Fruit fly (Drosophila melanogaster) whole organism, embryonic: ENCODE results near the gene RpS3.
A peak's percentile ranks its signal among the peaks of the same experiment; 100 is the strongest.

Source experiments
- CG10267 ChIP-seq: fragments of 200-800 bp; sonication (Bioruptor generic); optimal IDR thresholded peaks from 2 replicates; lab custom pipeline; 2018; ENCODE audit warnings: missing biosample characterization, mild to moderate bottlenecking, missing genetic modification characterization, moderate library complexity
- CG10321 ChIP-seq: fragments of 200-800 bp; sonication (Bioruptor generic); IDR thresholded peaks from 2 replicates; pipeline ENCODE4 v1.3.6; 2022; ENCODE audit warnings: missing biosample characterization, missing genetic modification characterization
- CG10959 ChIP-seq: fragments of 200-800 bp; sonication (Bioruptor generic); IDR thresholded peaks from 2 replicates; pipeline ENCODE4 v1.3.6; 2022; ENCODE audit warnings: missing biosample characterization, missing genetic modification characterization
- CG12219 ChIP-seq: fragments of 200-800 bp; sonication (Bioruptor generic); optimal IDR thresholded peaks from 3 replicates; lab custom pipeline; 2018; ENCODE audit warnings: missing biosample characterization, mild to moderate bottlenecking, missing genetic modification characterization
- CG12769 ChIP-seq: fragments of 200-800 bp; sonication (Bioruptor generic); optimal IDR thresholded peaks from 2 replicates; lab custom pipeline; 2019; ENCODE audit warnings: missing biosample characterization, mild to moderate bottlenecking, missing genetic modification characterization, moderate library complexity
- CG14441 ChIP-seq: fragments of 200-800 bp; sonication (Bioruptor generic); IDR thresholded peaks from 2 replicates; pipeline ENCODE4 v1.3.6; 2022; ENCODE audit warnings: missing biosample characterization, missing genetic modification characterization
- CG14667 ChIP-seq: fragments of 200-800 bp; sonication (Bioruptor generic); IDR thresholded peaks from 2 replicates; pipeline ENCODE4 v1.3.6; 2022; ENCODE audit warnings: missing biosample characterization, missing genetic modification characterization
- CG17568 ChIP-seq: fragments of 200-800 bp; sonication (Bioruptor generic); optimal IDR thresholded peaks from 2 replicates; lab custom pipeline; 2018; ENCODE audit warnings: missing biosample characterization, mild to moderate bottlenecking, missing genetic modification characterization, moderate library complexity
- CG2120 ChIP-seq: fragments of 200-800 bp; sonication (Bioruptor generic); optimal IDR thresholded peaks from 3 replicates; lab custom pipeline; 2016; ENCODE audit warnings: missing biosample characterization, missing genetic modification characterization
- CG2199 ChIP-seq: fragments of 200-800 bp; sonication (Bioruptor generic); IDR thresholded peaks from 3 replicates; pipeline ENCODE4 v1.3.6; 2022; ENCODE audit warnings: missing biosample characterization, missing genetic modification characterization
- CG30403 ChIP-seq: fragments of 200-800 bp; sonication (Bioruptor generic); optimal IDR thresholded peaks from 3 replicates; lab custom pipeline; 2016; ENCODE audit warnings: missing biosample characterization, missing genetic modification characterization
- CG4360 ChIP-seq: fragments of 200-800 bp; sonication (Bioruptor generic); IDR thresholded peaks from 2 replicates; pipeline ENCODE4 v1.3.6; 2022; ENCODE audit warnings: missing biosample characterization, missing genetic modification characterization
- CG5180 ChIP-seq: fragments of 200-800 bp; sonication (Bioruptor generic); optimal IDR thresholded peaks from 3 replicates; lab custom pipeline; 2017; ENCODE audit warnings: missing biosample characterization, missing genetic modification characterization, mild to moderate bottlenecking, moderate library complexity, missing genetic modification reagents
- CG7745 ChIP-seq: fragments of 200-800 bp; sonication (Bioruptor generic); optimal IDR thresholded peaks from 2 replicates; lab custom pipeline; 2018; ENCODE audit warnings: missing biosample characterization, mild to moderate bottlenecking, missing genetic modification characterization, moderate library complexity
- CG7987 ChIP-seq: fragments of 200-800 bp; sonication (Bioruptor generic); optimal IDR thresholded peaks from 2 replicates; lab custom pipeline; 2018; ENCODE audit warnings: missing biosample characterization, mild to moderate bottlenecking, missing genetic modification characterization, moderate library complexity
- CG8089 ChIP-seq: fragments of 200-800 bp; sonication (Bioruptor generic); optimal IDR thresholded peaks from 3 replicates; lab custom pipeline; 2016; ENCODE audit warnings: missing biosample characterization, missing genetic modification characterization
- CG9437 ChIP-seq: fragments of 200-800 bp; sonication (Bioruptor generic); optimal IDR thresholded peaks from 2 replicates; lab custom pipeline; 2018; ENCODE audit warnings: missing biosample characterization, mild to moderate bottlenecking, missing genetic modification characterization
- D ChIP-seq, 2 experiments: fragments of 200-800 bp in 1 of 2; fragments of >200 bp in 1 of 2; sonication (Bioruptor generic) in 1 of 2; optimal IDR thresholded peaks; 2 replicates in 1 of 2; 3 replicates in 1 of 2; lab custom pipeline; 2017; ENCODE audit warnings: mild to moderate bottlenecking in 1 of 2, missing biosample characterization in 1 of 2, missing genetic modification characterization in 1 of 2, missing genetic modification reagents in 1 of 2
- D19A ChIP-seq: fragments of 200-800 bp; optimal IDR thresholded peaks from 3 replicates; lab custom pipeline; 2019; ENCODE audit warnings: missing biosample characterization, mild to moderate bottlenecking, missing genetic modification characterization, moderate library complexity
- Dll ChIP-seq: fragments of 200-800 bp; sonication (Bioruptor generic); IDR thresholded peaks from 4 replicates; pipeline ENCODE4 v1.3.6; 2022; ENCODE audit warnings: missing biosample characterization, missing genetic modification characterization; ENCODE audit not compliant: partially characterized antibody
- E2f1 ChIP-seq: fragments of 200-800 bp; sonication (Bioruptor generic); IDR thresholded peaks from 2 replicates; pipeline ENCODE4 v1.3.6; 2022; ENCODE audit warnings: missing biosample characterization, missing genetic modification characterization
- Ets65A ChIP-seq: fragments of 200-800 bp; sonication (Bioruptor generic); peaks from one replicate; lab custom pipeline; 2016; ENCODE audit warnings: missing biosample characterization, missing genetic modification characterization
- Fer2 ChIP-seq: fragments of 200-800 bp; sonication (Bioruptor generic); optimal IDR thresholded peaks from 2 replicates; lab custom pipeline; 2018; ENCODE audit warnings: missing biosample characterization, mild to moderate bottlenecking, missing genetic modification characterization, moderate library complexity
- HLHmδ ChIP-seq: fragments of 200-800 bp; sonication (Bioruptor generic); optimal IDR thresholded peaks from 2 replicates; lab custom pipeline; 2018; ENCODE audit warnings: missing biosample characterization, mild to moderate bottlenecking, missing genetic modification characterization, moderate library complexity
- NC2α ChIP-seq: fragments of 200-800 bp; sonication (Bioruptor generic); optimal IDR thresholded peaks from 2 replicates; lab custom pipeline; 2016; ENCODE audit warnings: missing biosample characterization, missing genetic modification characterization
- PHDP ChIP-seq: fragments of 200-800 bp; sonication (Bioruptor generic); optimal IDR thresholded peaks from 3 replicates; lab custom pipeline; 2018; ENCODE audit warnings: missing biosample characterization, mild to moderate bottlenecking, missing genetic modification characterization, moderate library complexity
- Ptx1 ChIP-seq: fragments of 200-800 bp; sonication (Bioruptor generic); IDR thresholded peaks from 2 replicates; pipeline ENCODE4 v1.3.6; 2022; ENCODE audit warnings: missing biosample characterization, missing genetic modification characterization
- Side ChIP-seq: fragments of 200-800 bp; sonication (Bioruptor generic); optimal IDR thresholded peaks from 2 replicates; lab custom pipeline; 2016; ENCODE audit warnings: missing biosample characterization, missing genetic modification characterization
- Trl ChIP-seq, 3 experiments: fragments of >200 bp in 2 of 3; fragments of 200-800 bp in 1 of 3; sonication (Bioruptor generic) in 1 of 3; optimal IDR thresholded peaks; 2 replicates in 1 of 3; 3 replicates in 2 of 3; lab custom pipeline; 2016 to 2017; ENCODE audit warnings: missing biosample characterization in 1 of 3, missing genetic modification characterization in 1 of 3
- Xrp1 ChIP-seq: fragments of 200-800 bp; sonication (Bioruptor generic); IDR thresholded peaks from 2 replicates; pipeline ENCODE4 v1.3.6; 2022; ENCODE audit warnings: missing biosample characterization, missing genetic modification characterization
- az2 ChIP-seq: fragments of 200-800 bp; sonication (Bioruptor generic); optimal IDR thresholded peaks from 3 replicates; lab custom pipeline; 2016; ENCODE audit warnings: missing biosample characterization, missing genetic modification characterization
- bab2 ChIP-seq: fragments of 200-800 bp; sonication (Bioruptor generic); optimal IDR thresholded peaks from 2 replicates; lab custom pipeline; 2016; ENCODE audit warnings: missing biosample characterization, missing genetic modification characterization
- bsh ChIP-seq, 2 experiments: fragments of 200-800 bp; sonication (Bioruptor generic); optimal IDR thresholded peaks; 2 replicates each; lab custom pipeline; 2017 to 2018; ENCODE audit warnings: mild to moderate bottlenecking in 2 of 2, missing biosample characterization in 2 of 2, missing genetic modification characterization in 2 of 2, moderate library complexity in 1 of 2
- cas ChIP-seq: fragments of 200-800 bp; sonication (Bioruptor generic); IDR thresholded peaks from 2 replicates; pipeline ENCODE4 v1.3.6; 2022; ENCODE audit warnings: missing biosample characterization, missing genetic modification characterization
- cato ChIP-seq: fragments of 200-800 bp; sonication (Bioruptor generic); optimal IDR thresholded peaks from 2 replicates; lab custom pipeline; 2016; ENCODE audit warnings: missing biosample characterization, missing genetic modification characterization, borderline replicate concordance
- crol ChIP-seq: fragments of 200-800 bp; sonication (Bioruptor generic); IDR thresholded peaks from 2 replicates; pipeline ENCODE4 v1.3.6; 2022; ENCODE audit warnings: missing biosample characterization, missing genetic modification characterization
- da ChIP-seq: fragments of 200-800 bp; sonication (Bioruptor generic); optimal IDR thresholded peaks from 2 replicates; lab custom pipeline; 2016; ENCODE audit warnings: missing biosample characterization, missing genetic modification characterization
- dmrt11E ChIP-seq: fragments of 200-800 bp; sonication (Bioruptor generic); optimal IDR thresholded peaks from 3 replicates; lab custom pipeline; 2018; ENCODE audit warnings: missing biosample characterization, mild to moderate bottlenecking, missing genetic modification characterization, moderate library complexity
- dmrt99B ChIP-seq: fragments of 200-800 bp; sonication (Bioruptor generic); optimal IDR thresholded peaks from 2 replicates; lab custom pipeline; 2018; ENCODE audit warnings: missing biosample characterization, mild to moderate bottlenecking, missing genetic modification characterization, moderate library complexity
- esg ChIP-seq: fragments of 200-800 bp; sonication (Bioruptor generic); conservative IDR thresholded peaks from 2 replicates; pipeline ENCODE4 v1.3.6; 2022; ENCODE audit warnings: missing biosample characterization, missing genetic modification characterization
- ewg ChIP-seq: fragments of 200-800 bp; sonication (Bioruptor generic); optimal IDR thresholded peaks from 3 replicates; lab custom pipeline; 2017; ENCODE audit warnings: mild to moderate bottlenecking, missing biosample characterization, missing genetic modification reagents, missing genetic modification characterization
- fru ChIP-seq: fragments of >200 bp; optimal IDR thresholded peaks from 2 replicates; lab custom pipeline; 2017
- gsb-n ChIP-seq: fragments of 200-800 bp; sonication (Bioruptor generic); optimal IDR thresholded peaks from 3 replicates; lab custom pipeline; 2018; ENCODE audit warnings: missing biosample characterization, mild to moderate bottlenecking, missing genetic modification characterization
- hb ChIP-seq: fragments of 200-800 bp; sonication (Bioruptor generic); IDR thresholded peaks from 3 replicates; pipeline ENCODE4 v1.3.6; 2022; ENCODE audit warnings: missing biosample characterization, missing genetic modification characterization; ENCODE audit not compliant: partially characterized antibody
- lmd ChIP-seq: fragments of 200-800 bp; sonication (Bioruptor generic); IDR thresholded peaks from 2 replicates; pipeline ENCODE4 v1.3.6; 2022; ENCODE audit warnings: missing biosample characterization, missing genetic modification characterization
- mirr ChIP-seq: fragments of 200-800 bp; sonication (Bioruptor generic); optimal IDR thresholded peaks from 3 replicates; lab custom pipeline; 2018; ENCODE audit warnings: missing biosample characterization, mild to moderate bottlenecking, missing genetic modification characterization
- org-1 ChIP-seq: fragments of 200-800 bp; sonication (Bioruptor generic); optimal IDR thresholded peaks from 2 replicates; lab custom pipeline; 2017; ENCODE audit warnings: missing biosample characterization, missing genetic modification characterization
- sens-2 ChIP-seq: fragments of 200-800 bp; sonication (Bioruptor generic); IDR thresholded peaks from 2 replicates; pipeline ENCODE4 v1.3.6; 2022; ENCODE audit warnings: missing biosample characterization, missing genetic modification characterization
- stwl ChIP-seq: fragments of 200-800 bp; sonication (Bioruptor generic); optimal IDR thresholded peaks from 3 replicates; lab custom pipeline; 2018; ENCODE audit warnings: missing biosample characterization, mild to moderate bottlenecking, missing genetic modification characterization, moderate library complexity
- tll ChIP-seq, 2 experiments: fragments of 200-800 bp in 1 of 2; fragments of >200 bp in 1 of 2; sonication (Bioruptor generic) in 1 of 2; optimal IDR thresholded peaks; 2 replicates each; lab custom pipeline; 2017 to 2019; ENCODE audit warnings: missing biosample characterization in 2 of 2, missing genetic modification characterization in 2 of 2, mild to moderate bottlenecking in 1 of 2, moderate library complexity in 1 of 2

The RpS3 gene

DNA sequence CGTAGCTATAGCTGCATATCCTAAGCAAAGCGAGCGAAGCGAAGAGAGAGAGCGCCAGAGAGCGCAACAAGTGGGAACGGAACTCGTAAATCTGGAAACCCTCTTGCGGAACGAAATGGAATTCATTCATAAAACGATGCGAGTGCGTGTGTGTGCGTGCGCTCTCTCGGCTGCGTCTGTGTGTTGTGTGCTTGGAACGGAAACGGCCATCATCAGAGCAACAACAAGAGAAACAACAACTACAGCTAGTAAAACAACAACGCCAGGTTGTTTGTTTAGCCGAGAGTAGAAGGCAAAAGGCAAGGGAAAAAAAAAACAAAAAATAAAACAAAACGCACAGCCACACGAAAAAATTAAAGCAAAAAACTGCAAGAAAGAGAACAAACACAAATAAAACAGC, 44.3 kb upstream of the RpS3 start (continued):
- no peak for TF ChIP-seq dmrt11E (tag; lab: Kevin White, UChicago)
- no peak for TF ChIP-seq Ptx1 (GFP tag; lab: Robert Waterston, UW)
- peak; percentile 79 for TF ChIP-seq CG7987 (GFP tag; lab: Kevin White, UChicago)
- peak; percentile 71 for TF ChIP-seq NC2α (GFP tag; lab: Kevin White, UChicago)
- TF ChIP-seq Side (GFP tag; lab: Kevin White, UChicago): peak; percentile 49
- peak; percentile 29 for TF ChIP-seq CG8089
- peak; percentile 4 for TF ChIP-seq da (GFP tag; lab: Kevin White, UChicago)
- no peak for TF ChIP-seq hb (GFP tag; lab: Robert Waterston, UW)
- TF ChIP-seq CG17568 (GFP tag; lab: Kevin White, UChicago): peak; percentile 65
- TF ChIP-seq PHDP (tag; lab: Kevin White, UChicago): peak; percentile 23
- TF ChIP-seq mirr (GFP tag; lab: Kevin White, UChicago): peak; percentile 88
- peak; percentile 31 for TF ChIP-seq org-1 (GFP tag; lab: Kevin White, UChicago)
- peak; percentile 27 to 41 for TF ChIP-seq bsh (GFP tag; optimal IDR thresholded peaks at IDR 0.05; lab: Kevin White, UChicago)
- TF ChIP-seq CG4360 (GFP tag; lab: Robert Waterston, UW): peak; percentile 97
- TF ChIP-seq CG10959 (GFP tag; lab: Robert Waterston, UW): no peak
- TF ChIP-seq cas (GFP tag; lab: Robert Waterston, UW): no peak
- peak; percentile 90 for TF ChIP-seq Ets65A
- TF ChIP-seq bab2 (GFP tag; lab: Kevin White, UChicago): no peak
- TF ChIP-seq Trl (optimal IDR thresholded peaks at IDR 0.05; lab: Kevin White, UChicago): peak; percentile 87 to 93
- TF ChIP-seq Trl (GFP tag; optimal IDR thresholded peaks at IDR 0.05; lab: Kevin White, UChicago): peak; percentile 60
- no peak for TF ChIP-seq Dll (GFP tag; lab: Robert Waterston, UW)
- TF ChIP-seq esg (GFP tag; lab: Robert Waterston, UW): no peak
- peak; percentile 12 for TF ChIP-seq CG9437 (GFP tag; lab: Kevin White, UChicago)
- TF ChIP-seq Xrp1 (GFP tag; lab: Robert Waterston, UW): peak; percentile 51
- TF ChIP-seq crol: no peak
- TF ChIP-seq D19A (tag; lab: Kevin White, UChicago): no peak
- no peak for TF ChIP-seq az2
- TF ChIP-seq CG2199 (GFP tag; lab: Robert Waterston, UW): no peak; the same call in none of the 3 replicates
- no peak for TF ChIP-seq ewg (GFP tag; lab: Kevin White, UChicago)
- no peak for TF ChIP-seq CG30403
- TF ChIP-seq HLHmδ (GFP tag; lab: Kevin White, UChicago): peak; percentile 71
- TF ChIP-seq CG5180 (GFP tag; lab: Kevin White, UChicago): peak; percentile 49
- no peak for TF ChIP-seq cato
- TF ChIP-seq Fer2 (tag; lab: Kevin White, UChicago): peak; percentile 15
- no peak; the same call in 1 of the 2 replicates for TF ChIP-seq E2f1 (GFP tag; lab: Robert Waterston, UW)
- TF ChIP-seq CG7745 (tag; lab: Kevin White, UChicago): peak; percentile 40
- TF ChIP-seq CG12769 (tag; lab: Kevin White, UChicago): peak; percentile 1
- peak in 1 of 2 experiments; percentile 65 for TF ChIP-seq tll (GFP tag; optimal IDR thresholded peaks at IDR 0.05; lab: Kevin White, UChicago)
- TF ChIP-seq stwl (tag; lab: Kevin White, UChicago): peak; percentile 21
- TF ChIP-seq fru (lab: Kevin White, UChicago): no peak
- TF ChIP-seq sens-2 (GFP tag; lab: Robert Waterston, UW): peak; percentile 30; the same call in 1 of the 2 replicates
- TF ChIP-seq CG10321: 0 out of 2 replicates have a peak, but pooled peaks have one; percentile 38
- TF ChIP-seq CG14441: 0 out of 2 replicates have a peak, but pooled peaks have one; percentile 5
- no peak for TF ChIP-seq D (optimal IDR thresholded peaks at IDR 0.05; lab: Kevin White, UChicago)
- TF ChIP-seq D (GFP tag; optimal IDR thresholded peaks at IDR 0.05; lab: Kevin White, UChicago): peak; percentile 22
- TF ChIP-seq lmd (GFP tag; lab: Robert Waterston, UW): no peak
- no peak for TF ChIP-seq CG14667 (GFP tag; lab: Robert Waterston, UW)
- no peak for TF ChIP-seq CG2120 (GFP tag; lab: Kevin White, UChicago)
- peak; percentile 11 for TF ChIP-seq CG10267 (tag; lab: Kevin White, UChicago)
- peak; percentile 20 for TF ChIP-seq CG12219 (GFP tag; lab: Kevin White, UChicago)
- peak; percentile 24 for TF ChIP-seq dmrt99B (tag; lab: Kevin White, UChicago)
- peak; percentile 25 for TF ChIP-seq gsb-n (tag; lab: Kevin White, UChicago)
